Worm (Caenorhabditis elegans): ENCODE measurements around the gene Y71H2AM.6.
A peak's percentile ranks its signal among the peaks of the same experiment; 100 is the strongest.

Gene Y71H2AM.6

DNA sequence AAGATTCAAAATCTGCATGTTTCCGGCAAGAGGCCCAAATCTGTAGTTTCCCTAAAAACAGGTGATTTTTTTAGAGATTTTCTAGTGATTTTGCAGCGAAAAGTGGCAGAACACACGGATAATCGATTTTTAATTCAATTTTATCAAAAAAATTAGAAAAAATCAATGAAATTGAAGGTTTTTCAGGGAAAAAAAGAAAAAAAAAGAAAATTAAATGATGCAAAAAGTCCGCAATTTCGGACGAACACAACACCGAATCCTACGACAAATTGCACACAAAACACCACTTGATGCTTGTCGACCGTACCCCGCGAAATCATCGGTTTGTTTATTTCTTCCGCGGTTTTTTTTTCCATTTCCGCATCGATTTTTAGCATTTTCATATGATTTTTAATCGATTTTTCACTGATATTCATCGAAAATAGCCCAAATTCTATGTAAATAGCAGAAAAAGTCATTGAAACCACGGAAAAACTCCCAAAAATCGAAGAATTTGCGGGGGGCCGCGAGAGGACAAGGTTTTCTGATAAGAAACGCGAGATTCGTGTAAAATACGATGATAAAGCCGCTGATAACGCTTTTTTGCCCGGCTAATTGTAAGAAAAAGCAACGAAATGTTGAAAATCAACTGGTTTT lies 34.2 kb downstream of the Y71H2AM.6 start, which contains the start of gene tufm-1 (continued):
- TF ChIP-seq Y48G9A.11 (GFP tag; IDR thresholded peaks at IDR 0.05) (no peak), ztf-11 (tag; optimal IDR thresholded peaks at IDR 0.05) (no peak), rbr-2 (tag; optimal IDR thresholded peaks at IDR 0.05) (peak; percentile 31), ztf-7 (tag; optimal IDR thresholded peaks at IDR 0.05) (no peak), fkh-10 (GFP tag; optimal IDR thresholded peaks at IDR 0.05) (no peak), unc-39 (tag; optimal IDR thresholded peaks at IDR 0.05) (no peak), ceh-62 (tag; optimal IDR thresholded peaks at IDR 0.05) (no peak), snpc-1.2 (GFP tag; IDR thresholded peaks at IDR 0.05) (no peak), unc-130 (GFP tag; optimal IDR thresholded peaks at IDR 0.05) (no peak), attf-4 (tag; optimal IDR thresholded peaks at IDR 0.05) (no peak), mdl-1 (tag; optimal IDR thresholded peaks at IDR 0.05) (peak in 1 of 2 experiments; percentile 3), nhr-111 (GFP tag; optimal IDR thresholded peaks at IDR 0.05) (no peak), snpc-4 (tag; optimal IDR thresholded peaks at IDR 0.05) (no peak), nhr-41 (GFP tag; IDR thresholded peaks at IDR 0.05) (no peak), ceh-20 (GFP tag; IDR thresholded peaks at IDR 0.05) (no peak), daf-12 (tag; optimal IDR thresholded peaks at IDR 0.05) (no peak), ceh-32 (tag; optimal IDR thresholded peaks at IDR 0.05; ENCODE audit: poor library complexity) (no peak), nhr-237 (tag; optimal IDR thresholded peaks at IDR 0.05) (no peak), nhr-48 (tag; optimal IDR thresholded peaks at IDR 0.05) (no peak), lin-39 (tag; optimal IDR thresholded peaks at IDR 0.05) (no peak), ceh-28 (tag; optimal IDR thresholded peaks at IDR 0.05) (peak; percentile 7), ceh-44 (GFP tag; IDR thresholded peaks at IDR 0.05) (no peak), hlh-30 (tag; optimal IDR thresholded peaks at IDR 0.05; ENCODE audit: insufficient read depth) (peak; percentile 57), pqm-1 (tag; optimal IDR thresholded peaks at IDR 0.05) (no peak), fos-1 (tag; optimal IDR thresholded peaks at IDR 0.05) (no peak), hmg-1.1 (GFP tag; IDR thresholded peaks at IDR 0.05) (no peak), ZK337.2 (GFP tag; IDR thresholded peaks at IDR 0.05) (no peak), daf-8 (GFP tag; IDR thresholded peaks at IDR 0.05) (no peak), madf-9 (GFP tag; conservative IDR thresholded peaks at IDR 0.05) (no peak), lir-3 (tag; optimal IDR thresholded peaks at IDR 0.05) (no peak), nhr-25 (tag; optimal IDR thresholded peaks at IDR 0.05; ENCODE audit: borderline replicate concordance, insufficient read depth) (no peak), dmd-6 (GFP tag; IDR thresholded peaks at IDR 0.05) (no peak), F26F4.8 (GFP tag; conservative IDR thresholded peaks at IDR 0.05) (no peak), lin-1 (GFP tag; IDR thresholded peaks at IDR 0.05) (no peak), spr-1 (tag; optimal IDR thresholded peaks at IDR 0.05) (no peak), dve-1 (tag; optimal IDR thresholded peaks at IDR 0.05; ENCODE audit: insufficient read depth) (peak; percentile 38), zip-2 (tag; optimal IDR thresholded peaks at IDR 0.05) (no peak), unc-62 (GFP tag; optimal IDR thresholded peaks at IDR 0.05 in 1 of 2) (no peak), unc-62 (tag; optimal IDR thresholded peaks at IDR 0.05) (no peak), mxl-2 (GFP tag; conservative IDR thresholded peaks at IDR 0.05) (no peak), ceh-82 (tag; optimal IDR thresholded peaks at IDR 0.05) (no peak), pha-4 (GFP tag; IDR thresholded peaks at IDR 0.05) (no peak), pha-4 (tag; optimal IDR thresholded peaks at IDR 0.05) (no peak), lin-13 (GFP tag; optimal IDR thresholded peaks at IDR 0.05) (peak; percentile 29), arid-1 (GFP tag; conservative IDR thresholded peaks at IDR 0.05) (no peak), mes-2 (tag; optimal IDR thresholded peaks at IDR 0.05; ENCODE audit: poor library complexity, severe bottlenecking) (peak; percentile 63), F44E2.7 (GFP tag; IDR thresholded peaks at IDR 0.05) (no peak), gei-8 (GFP tag; optimal IDR thresholded peaks at IDR 0.05) (no peak), lim-7 (GFP tag; IDR thresholded peaks at IDR 0.05) (no peak)

All from whole organism, L4 larva.